Worm (Caenorhabditis elegans) whole organism, L3 larva: ENCODE results near the gene tag-294.

ENCODE experiments used
- R02D3.7 ChIP-seq: fragments of 150-350 bp; optimal IDR thresholded peaks from 2 replicates; lab custom pipeline; 2014; ENCODE audit warnings: missing biosample characterization, missing genetic modification characterization
- aly-2 ChIP-seq: fragments of 150-350 bp; optimal IDR thresholded peaks from 2 replicates; lab custom pipeline; 2014; ENCODE audit warnings: missing biosample characterization, missing genetic modification characterization
- ama-1 ChIP-seq: fragments of 150-350 bp; optimal IDR thresholded peaks from 2 replicates; lab custom pipeline; 2018
- ceh-16 ChIP-seq: sonication (generic microtip); optimal IDR thresholded peaks from 2 replicates; lab custom pipeline; 2017; ENCODE audit warnings: missing biosample characterization, missing genetic modification characterization
- ceh-82 ChIP-seq: fragments of 150-350 bp; optimal IDR thresholded peaks from 2 replicates; lab custom pipeline; 2014; ENCODE audit warnings: missing biosample characterization, missing genetic modification characterization
- ceh-9 ChIP-seq: sonication (generic microtip); optimal IDR thresholded peaks from 2 replicates; lab custom pipeline; 2018; ENCODE audit warnings: missing biosample characterization, missing genetic modification characterization
- egl-27 ChIP-seq: sonication (generic microtip); optimal IDR thresholded peaks from 4 replicates; lab custom pipeline; 2017; ENCODE audit warnings: missing biosample characterization, missing genetic modification reagents, missing genetic modification characterization
- egl-5 ChIP-seq: fragments of 150-350 bp; optimal IDR thresholded peaks from 2 replicates; lab custom pipeline; 2017; ENCODE audit warnings: missing biosample characterization, missing genetic modification reagents, missing genetic modification characterization, inconsistent platforms
- elt-1 ChIP-seq: fragments of 150-350 bp; optimal IDR thresholded peaks from 2 replicates; lab custom pipeline; 2014; ENCODE audit warnings: missing biosample characterization, missing genetic modification characterization
- elt-2 ChIP-seq: sonication (generic microtip); optimal IDR thresholded peaks from 2 replicates; lab custom pipeline; 2016; ENCODE audit warnings: missing genetic modification reagents, mild to moderate bottlenecking, missing genetic modification characterization, missing compliant biosample characterization
- elt-3 ChIP-seq, 3 experiments: fragments of 150-350 bp in 1 of 3; sonication (generic microtip) in 2 of 3; optimal IDR thresholded peaks; 2 replicates in 2 of 3; 4 replicates in 1 of 3; lab custom pipeline; 2014 to 2017; ENCODE audit warnings: missing biosample characterization in 3 of 3, missing genetic modification characterization in 3 of 3
- eor-1 ChIP-seq, 2 experiments: fragments of 150-350 bp; optimal IDR thresholded peaks; 2 replicates each; lab custom pipeline; 2014 to 2018; ENCODE audit warnings: missing biosample characterization in 2 of 2, missing genetic modification characterization in 2 of 2
- fkh-10 ChIP-seq: sonication (generic microtip); optimal IDR thresholded peaks from 2 replicates; lab custom pipeline; 2017; ENCODE audit warnings: missing biosample characterization, missing genetic modification reagents, missing genetic modification characterization
- fkh-2 ChIP-seq: fragments of 150-350 bp; optimal IDR thresholded peaks from 2 replicates; lab custom pipeline; 2014; ENCODE audit warnings: missing biosample characterization, missing genetic modification reagents, missing genetic modification characterization
- fos-1 ChIP-seq: fragments of 150-350 bp; optimal IDR thresholded peaks from 2 replicates; lab custom pipeline; 2014; ENCODE audit warnings: missing biosample characterization, missing genetic modification characterization
- hmg-11 ChIP-seq: sonication (generic microtip); optimal IDR thresholded peaks from 2 replicates; lab custom pipeline; 2016; ENCODE audit warnings: missing genetic modification characterization, missing compliant biosample characterization
- jun-1 ChIP-seq: fragments of 150-350 bp; optimal IDR thresholded peaks from 2 replicates; lab custom pipeline; 2014; ENCODE audit warnings: missing biosample characterization, missing genetic modification reagents, missing genetic modification characterization
- lin-15B ChIP-seq: fragments of 150-350 bp; optimal IDR thresholded peaks from 2 replicates; lab custom pipeline; 2014; ENCODE audit warnings: missing biosample characterization, missing genetic modification characterization
- lin-39 ChIP-seq: fragments of 150-350 bp; optimal IDR thresholded peaks from 2 replicates; lab custom pipeline; 2018; ENCODE audit warnings: missing biosample characterization, missing genetic modification reagents, missing genetic modification characterization
- lsy-12 ChIP-seq: sonication (generic microtip); optimal IDR thresholded peaks from 2 replicates; lab custom pipeline; 2016; ENCODE audit warnings: mild to moderate bottlenecking, missing genetic modification characterization, missing compliant biosample characterization
- mdl-1 ChIP-seq: fragments of 150-350 bp; optimal IDR thresholded peaks from 2 replicates; lab custom pipeline; 2014; ENCODE audit warnings: missing biosample characterization, missing genetic modification characterization
- mml-1 ChIP-seq: fragments of 150-350 bp; sonication (generic microtip); optimal IDR thresholded peaks from 3 replicates; lab custom pipeline; 2014; ENCODE audit warnings: missing biosample characterization, missing genetic modification characterization
- nfya-1 ChIP-seq: sonication (generic microtip); optimal IDR thresholded peaks from 2 replicates; lab custom pipeline; 2017; ENCODE audit warnings: missing genetic modification characterization, mild to moderate bottlenecking, missing compliant biosample characterization, antibody characterized with exemption, moderate library complexity; ENCODE audit not compliant: insufficient read depth
- nhr-11 ChIP-seq: fragments of 150-350 bp; optimal IDR thresholded peaks from 2 replicates; lab custom pipeline; 2014; ENCODE audit warnings: missing biosample characterization, missing genetic modification characterization
- nhr-12 ChIP-seq: fragments of 150-350 bp; optimal IDR thresholded peaks from 2 replicates; lab custom pipeline; 2014; ENCODE audit warnings: missing biosample characterization, missing genetic modification characterization
- nhr-23 ChIP-seq: fragments of 150-350 bp; optimal IDR thresholded peaks from 2 replicates; lab custom pipeline; 2014; ENCODE audit warnings: missing biosample characterization, missing genetic modification reagents, missing genetic modification characterization
- nhr-237 ChIP-seq: fragments of 150-350 bp; optimal IDR thresholded peaks from 2 replicates; lab custom pipeline; 2014; ENCODE audit warnings: missing biosample characterization, missing genetic modification characterization
- nhr-25 ChIP-seq: sonication (generic microtip); optimal IDR thresholded peaks from 2 replicates; lab custom pipeline; 2017; ENCODE audit warnings: missing biosample characterization, missing genetic modification characterization
- nhr-28 ChIP-seq: fragments of 150-350 bp; optimal IDR thresholded peaks from 2 replicates; lab custom pipeline; 2014; ENCODE audit warnings: missing biosample characterization, missing genetic modification characterization
- nhr-43 ChIP-seq: sonication (generic microtip); optimal IDR thresholded peaks from 2 replicates; lab custom pipeline; 2016; ENCODE audit warnings: mild to moderate bottlenecking, missing genetic modification characterization, missing compliant biosample characterization; ENCODE audit not compliant: poor library complexity, severe bottlenecking
- nhr-76 ChIP-seq: fragments of 150-350 bp; sonication (generic microtip); optimal IDR thresholded peaks from 5 replicates; lab custom pipeline; 2014; ENCODE audit warnings: missing biosample characterization, missing genetic modification characterization
- nhr-77 ChIP-seq: fragments of 150-350 bp; optimal IDR thresholded peaks from 2 replicates; lab custom pipeline; 2014; ENCODE audit warnings: missing biosample characterization, missing genetic modification characterization
- pha-4 ChIP-seq: fragments of 150-350 bp; optimal IDR thresholded peaks from 2 replicates; lab custom pipeline; 2014; ENCODE audit warnings: missing biosample characterization, missing genetic modification reagents, missing genetic modification characterization
- pqm-1 ChIP-seq: fragments of 150-350 bp; optimal IDR thresholded peaks from 2 replicates; lab custom pipeline; 2017; ENCODE audit warnings: missing biosample characterization, missing genetic modification characterization, inconsistent platforms
- sea-2 ChIP-seq: fragments of 150-350 bp; sonication (generic microtip); optimal IDR thresholded peaks from 4 replicates; lab custom pipeline; 2014; ENCODE audit warnings: missing biosample characterization, missing genetic modification reagents, missing genetic modification characterization
- skn-1 ChIP-seq: fragments of 150-350 bp; optimal IDR thresholded peaks from 2 replicates; lab custom pipeline; 2014; ENCODE audit warnings: missing biosample characterization, missing genetic modification characterization
- unc-39 ChIP-seq: sonication (generic microtip); optimal IDR thresholded peaks from 4 replicates; lab custom pipeline; 2017; ENCODE audit warnings: missing biosample characterization, missing genetic modification characterization
- unc-62 ChIP-seq: fragments of 150-350 bp; sonication (generic microtip); optimal IDR thresholded peaks from 4 replicates; lab custom pipeline; 2014; ENCODE audit warnings: missing biosample characterization, missing genetic modification reagents, missing genetic modification characterization
- zag-1 ChIP-seq: fragments of 150-350 bp; optimal IDR thresholded peaks from 2 replicates; lab custom pipeline; 2014; ENCODE audit warnings: missing biosample characterization, missing genetic modification characterization
- ztf-11 ChIP-seq: fragments of 150-350 bp; optimal IDR thresholded peaks from 2 replicates; lab custom pipeline; 2014; ENCODE audit warnings: missing biosample characterization, missing genetic modification characterization
- ztf-4 ChIP-seq: fragments of 150-350 bp; optimal IDR thresholded peaks from 2 replicates; lab custom pipeline; 2014; ENCODE audit warnings: missing biosample characterization, missing genetic modification characterization

tag-294 gene

ce11 chrX:5810677-5811076 lies 47.5 kb upstream of the tag-294 start:
- TF ChIP-seq pha-4 (tag; lab: Kevin White, UChicago), result no peak
- TF ChIP-seq unc-62 (GFP tag; lab: Kevin White, UChicago), result no peak
- TF ChIP-seq elt-1 (tag; lab: Kevin White, UChicago), result peak; percentile 9
- TF ChIP-seq mdl-1 (tag; lab: Kevin White, UChicago), result peak; percentile 17
- no peak for TF ChIP-seq ceh-16 (tag; lab: Kevin White, UChicago)
- TF ChIP-seq nhr-23, result no peak
- TF ChIP-seq ztf-11, result no peak
- TF ChIP-seq nhr-25 (tag; lab: Kevin White, UChicago), result peak; percentile 85

ce11 chrX:5805872-5806472 lies 42.8 kb upstream of the tag-294 start, which contains the start of gene F13D11.3:
F13D11.3 (minus strand) TSS chrX:5805922.
- TF ChIP-seq unc-62 (GFP tag; lab: Kevin White, UChicago), result no peak
- no peak for TF ChIP-seq pqm-1 (tag; lab: Kevin White, UChicago)
- peak; percentile 40 for TF ChIP-seq pha-4 (tag; lab: Kevin White, UChicago)
- TF ChIP-seq nfya-1 (tag; lab: Kevin White, UChicago), result peak; percentile 2
- TF ChIP-seq, all 47 proteins: peak for 2

ce11 chrX:5803492-5803891 lies 40.3 kb upstream of the tag-294 start:
- TF ChIP-seq nhr-25 (tag; lab: Kevin White, UChicago), result peak; percentile 91
- peak; percentile 46 for TF ChIP-seq unc-62 (GFP tag; lab: Kevin White, UChicago)
- TF ChIP-seq lin-39, result no peak
- TF ChIP-seq nhr-23, result peak; percentile 24

ce11 chrX:5802582-5802981 lies 39.4 kb upstream of the tag-294 start:
- no peak for TF ChIP-seq fos-1 (tag; lab: Kevin White, UChicago)
- no peak for TF ChIP-seq fkh-10 (GFP tag; lab: Kevin White, UChicago)
- no peak for TF ChIP-seq R02D3.7 (tag; lab: Kevin White, UChicago)
- no peak for TF ChIP-seq nhr-28
- TF ChIP-seq ztf-11, result no peak
- no peak for TF ChIP-seq fkh-2 (tag; lab: Kevin White, UChicago)
- no peak for TF ChIP-seq elt-3 (tag; optimal IDR thresholded peaks at IDR 0.05; lab: Kevin White, UChicago)
- TF ChIP-seq elt-2 (tag; lab: Kevin White, UChicago), result no peak
- TF ChIP-seq nfya-1 (tag; lab: Kevin White, UChicago), result no peak
- no peak for TF ChIP-seq sea-2 (GFP tag; lab: Kevin White, UChicago)
- TF ChIP-seq jun-1, result no peak

- TF ChIP-seq fos-1 (tag; lab: Kevin White, UChicago) (no peak), nhr-77 (tag; lab: Kevin White, UChicago) (peak; percentile 21), unc-62 (GFP tag; lab: Kevin White, UChicago) (peak; percentile 57), zag-1 (tag; lab: Kevin White, UChicago) (peak; percentile 72), pha-4 (tag; lab: Kevin White, UChicago) (peak; percentile 60), nhr-76 (no peak), mdl-1 (tag; lab: Kevin White, UChicago) (no peak), elt-1 (tag; lab: Kevin White, UChicago) (no peak), fkh-2 (tag; lab: Kevin White, UChicago) (peak; percentile 27), ceh-16 (tag; lab: Kevin White, UChicago) (no peak), skn-1 (tag; lab: Kevin White, UChicago) (no peak), nhr-12 (no peak), elt-3 (tag; optimal IDR thresholded peaks at IDR 0.05; lab: Kevin White, UChicago) (peak in 1 of 3 experiments; percentile 76), sea-2 (GFP tag; lab: Kevin White, UChicago) (peak; percentile 93), unc-39 (tag; lab: Kevin White, UChicago) (peak; percentile 37), nhr-237 (tag; lab: Kevin White, UChicago) (no peak), nhr-23 (peak; percentile 59), elt-2 (tag; lab: Kevin White, UChicago) (peak; percentile 57), lin-15B (tag; lab: Kevin White, UChicago) (peak; percentile 2), ztf-4 (tag; lab: Kevin White, UChicago) (peak; percentile 85), ceh-9 (tag; lab: Kevin White, UChicago) (no peak), nhr-43 (tag; lab: Kevin White, UChicago) (peak; percentile 78), ztf-11 (peak; percentile 26), egl-5 (peak; percentile 78), ceh-82 (tag; lab: Kevin White, UChicago) (peak; percentile 70), hmg-11 (peak; percentile 98), egl-27 (peak; percentile 79), aly-2 (tag; lab: Kevin White, UChicago) (peak; percentile 10), lsy-12 (peak; percentile 88), R02D3.7 (tag; lab: Kevin White, UChicago) (peak; percentile 14), ama-1 (lab: Kevin White, UChicago) (peak; percentile 22), nfya-1 (tag; lab: Kevin White, UChicago) (peak; percentile 87), nhr-11 (tag; lab: Kevin White, UChicago) (peak; percentile 66), eor-1 (tag; optimal IDR thresholded peaks at IDR 0.05; lab: Kevin White, UChicago) (peak in 1 of 2 experiments; percentile 72), mml-1 (tag; lab: Kevin White, UChicago) (no peak), lin-39 (peak; percentile 82), jun-1 (peak; percentile 77)
Observed at ce11 chrX:5801156-5801592, 38.0 kb upstream of the tag-294 start.
